Fruit fly (Drosophila melanogaster): ENCODE measurements around the gene CG3078.
A peak's percentile ranks its signal among the peaks of the same experiment; 100 is the strongest.

Gene CG3078

dm6 chrX:2305281-2305680 lies 45.6 kb upstream of the CG3078 start:
- no peak for TF ChIP-seq Ets98B (GFP tag; IDR thresholded peaks at IDR 0.05)
- no peak for TF ChIP-seq CG4496 (GFP tag; IDR thresholded peaks at IDR 0.05)
- no peak for TF ChIP-seq CG17806 (tag; optimal IDR thresholded peaks at IDR 0.05)
- TF ChIP-seq gl (tag; optimal IDR thresholded peaks at IDR 0.05), result no peak
- TF ChIP-seq CG8159 (tag; optimal IDR thresholded peaks at IDR 0.05), result no peak
- TF ChIP-seq CG9948 (tag; optimal IDR thresholded peaks at IDR 0.05), result no peak
- TF ChIP-seq Pif1B (GFP tag; optimal IDR thresholded peaks at IDR 0.05), result no peak
- no peak for TF ChIP-seq Pif1A (GFP tag; optimal IDR thresholded peaks at IDR 0.05)
- TF ChIP-seq Snoo (tag; optimal IDR thresholded peaks at IDR 0.05), result no peak
- TF ChIP-seq D1 (tag; optimal IDR thresholded peaks at IDR 0.05), result no peak
- TF ChIP-seq CG14655 (GFP tag; optimal IDR thresholded peaks at IDR 0.05), result no peak

- TF ChIP-seq Ets98B (GFP tag; IDR thresholded peaks at IDR 0.05), result no peak
- TF ChIP-seq fd96Ca (GFP tag; IDR thresholded peaks at IDR 0.05), result no peak
- TF ChIP-seq CG9948 (tag; optimal IDR thresholded peaks at IDR 0.05), result peak; percentile 0
- no peak for TF ChIP-seq CG12605 (GFP tag; IDR thresholded peaks at IDR 0.05)
- no peak for TF ChIP-seq CG34367 (tag; optimal IDR thresholded peaks at IDR 0.05)
- no peak for TF ChIP-seq Pif1B (GFP tag; optimal IDR thresholded peaks at IDR 0.05)
- TF ChIP-seq CG8301 (tag; optimal IDR thresholded peaks at IDR 0.05), result peak; percentile 41
- no peak for TF ChIP-seq CG15710 (tag; optimal IDR thresholded peaks at IDR 0.05)
- TF ChIP-seq rn (GFP tag; IDR thresholded peaks at IDR 0.05), result no peak
- TF ChIP-seq Pif1A (GFP tag; optimal IDR thresholded peaks at IDR 0.05), result no peak
- TF ChIP-seq CG4496 (GFP tag; IDR thresholded peaks at IDR 0.05), result no peak
- no peak for TF ChIP-seq CG17806 (tag; optimal IDR thresholded peaks at IDR 0.05)
- no peak for TF ChIP-seq EcR (GFP tag; optimal IDR thresholded peaks at IDR 0.05)
- no peak for TF ChIP-seq CG32121 (GFP tag; IDR thresholded peaks at IDR 0.05)
- no peak for TF ChIP-seq D1 (tag; optimal IDR thresholded peaks at IDR 0.05)
- TF ChIP-seq Snoo (tag; optimal IDR thresholded peaks at IDR 0.05), result no peak
- no peak for TF ChIP-seq CG13204 (GFP tag; optimal IDR thresholded peaks at IDR 0.05)
- TF ChIP-seq CG10348 (GFP tag; IDR thresholded peaks at IDR 0.05), result no peak
- TF ChIP-seq CG8159 (tag; optimal IDR thresholded peaks at IDR 0.05), result no peak
- no peak for TF ChIP-seq gl (tag; optimal IDR thresholded peaks at IDR 0.05)
- TF ChIP-seq CG14655 (GFP tag; optimal IDR thresholded peaks at IDR 0.05), result peak; percentile 53
Observed at dm6 chrX:2304514-2305235, 45.0 kb upstream of the CG3078 start.

DNA sequence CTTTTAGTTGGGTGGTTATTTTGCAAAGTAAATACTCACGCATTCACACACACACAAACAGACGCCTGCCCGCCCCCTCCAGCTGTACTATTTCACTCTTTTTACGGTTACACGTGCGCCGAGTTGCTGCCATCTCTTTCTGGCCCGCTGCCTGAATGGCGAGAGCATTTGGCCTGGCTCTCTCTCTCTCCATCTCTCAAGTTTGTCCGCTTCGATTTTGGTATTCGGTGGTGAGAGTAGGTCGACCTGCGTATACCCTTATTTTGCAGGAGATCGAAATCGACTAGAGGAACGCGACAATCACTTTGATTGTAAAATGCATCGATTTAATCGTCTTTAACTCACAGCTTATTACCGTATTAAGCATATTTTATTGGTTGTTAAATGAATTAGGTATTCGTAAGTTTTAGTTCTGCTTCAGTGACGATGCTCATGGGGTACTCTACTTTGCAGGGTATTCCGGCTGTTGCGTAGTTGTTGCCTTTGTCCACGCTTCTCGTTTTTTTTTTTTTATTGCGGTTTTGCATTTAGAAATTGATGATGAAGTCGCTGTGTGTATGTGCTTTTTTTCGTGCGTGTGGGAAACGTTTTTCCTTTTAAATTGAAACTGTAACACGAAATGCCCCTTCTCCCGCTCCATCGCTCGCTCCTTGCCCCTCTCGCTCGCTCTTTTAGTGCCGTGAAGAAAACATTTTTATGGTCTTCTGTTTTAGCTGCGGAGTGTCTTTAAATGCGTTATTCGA lies 44.3 kb upstream of the CG3078 start:
- peak; percentile 75 for TF ChIP-seq Snoo (tag; optimal IDR thresholded peaks at IDR 0.05)
- TF ChIP-seq CG8159 (tag; optimal IDR thresholded peaks at IDR 0.05), result peak; percentile 81
- TF ChIP-seq CG13204 (GFP tag; optimal IDR thresholded peaks at IDR 0.05), result peak; percentile 53
- peak; percentile 87 for TF ChIP-seq Pif1A (GFP tag; optimal IDR thresholded peaks at IDR 0.05)
- peak; percentile 43; the same call in 1 of the 2 replicates for TF ChIP-seq rn (GFP tag; IDR thresholded peaks at IDR 0.05)
- TF ChIP-seq CG14655 (GFP tag; optimal IDR thresholded peaks at IDR 0.05), result peak; percentile 80
- TF ChIP-seq Pif1B (GFP tag; optimal IDR thresholded peaks at IDR 0.05), result peak; percentile 87
- peak; percentile 68 for TF ChIP-seq EcR (GFP tag; optimal IDR thresholded peaks at IDR 0.05)
- no peak; the same call in 1 of the 2 replicates for TF ChIP-seq CG10348 (GFP tag; IDR thresholded peaks at IDR 0.05)
- TF ChIP-seq CG4496 (GFP tag; IDR thresholded peaks at IDR 0.05), result peak; percentile 65; the same call in 1 of the 3 replicates
- TF ChIP-seq CG32121 (GFP tag; IDR thresholded peaks at IDR 0.05), result peak; percentile 56; the same call in 1 of the 2 replicates
- TF ChIP-seq CG9948 (tag; optimal IDR thresholded peaks at IDR 0.05), result peak; percentile 63
- TF ChIP-seq CG8301 (tag; optimal IDR thresholded peaks at IDR 0.05), result peak; percentile 82
- TF ChIP-seq gl (tag; optimal IDR thresholded peaks at IDR 0.05), result peak; percentile 68
- TF ChIP-seq CG12605 (GFP tag; IDR thresholded peaks at IDR 0.05), result peak; percentile 56
- TF ChIP-seq CG15710 (tag; optimal IDR thresholded peaks at IDR 0.05), result peak; percentile 76
- TF ChIP-seq CG17806 (tag; optimal IDR thresholded peaks at IDR 0.05), result peak; percentile 76
- peak; percentile 70 for TF ChIP-seq CG34367 (tag; optimal IDR thresholded peaks at IDR 0.05)
- TF ChIP-seq Ets98B (GFP tag; IDR thresholded peaks at IDR 0.05), result peak; percentile 66
- peak; percentile 35 for TF ChIP-seq D1 (tag; optimal IDR thresholded peaks at IDR 0.05)
- TF ChIP-seq fd96Ca (GFP tag; IDR thresholded peaks at IDR 0.05), result peak; percentile 68; the same call in 2 of the 3 replicates

DNA sequence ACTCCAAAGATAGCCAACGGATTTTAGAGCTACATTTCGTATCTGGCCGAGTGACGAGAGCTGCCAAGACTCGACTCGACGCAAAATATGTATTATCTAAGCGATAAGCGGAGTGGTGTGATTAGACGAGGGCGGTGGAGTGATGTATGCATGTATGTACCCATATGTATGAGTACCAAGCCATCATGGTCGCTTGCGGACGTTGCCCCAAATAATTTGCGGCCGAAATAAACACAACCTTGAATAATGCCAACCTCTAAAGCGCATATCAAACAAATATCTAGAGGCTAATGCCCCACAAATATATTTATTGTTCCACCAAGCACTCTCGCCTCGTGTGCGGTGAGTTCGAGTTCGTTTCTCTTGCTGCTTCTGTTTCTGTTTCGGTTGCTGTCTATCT lies 43.2 kb upstream of the CG3078 start:
- TF ChIP-seq CG4496 (GFP tag; IDR thresholded peaks at IDR 0.05), result no peak
- no peak for TF ChIP-seq CG15710 (tag; optimal IDR thresholded peaks at IDR 0.05)
- no peak for TF ChIP-seq CG10348 (GFP tag; IDR thresholded peaks at IDR 0.05)
- TF ChIP-seq CG8159 (tag; optimal IDR thresholded peaks at IDR 0.05), result no peak
- TF ChIP-seq Snoo (tag; optimal IDR thresholded peaks at IDR 0.05), result no peak
- TF ChIP-seq Pif1B (GFP tag; optimal IDR thresholded peaks at IDR 0.05), result no peak
- TF ChIP-seq CG9948 (tag; optimal IDR thresholded peaks at IDR 0.05), result no peak
- no peak for TF ChIP-seq rn (GFP tag; IDR thresholded peaks at IDR 0.05)
- no peak for TF ChIP-seq CG12605 (GFP tag; IDR thresholded peaks at IDR 0.05)
- no peak for TF ChIP-seq D1 (tag; optimal IDR thresholded peaks at IDR 0.05)
- TF ChIP-seq CG8301 (tag; optimal IDR thresholded peaks at IDR 0.05), result no peak
- TF ChIP-seq CG32121 (GFP tag; IDR thresholded peaks at IDR 0.05), result no peak
- no peak for TF ChIP-seq gl (tag; optimal IDR thresholded peaks at IDR 0.05)
- TF ChIP-seq fd96Ca (GFP tag; IDR thresholded peaks at IDR 0.05), result no peak
- TF ChIP-seq CG17806 (tag; optimal IDR thresholded peaks at IDR 0.05), result no peak
- TF ChIP-seq Pif1A (GFP tag; optimal IDR thresholded peaks at IDR 0.05), result no peak
- TF ChIP-seq CG13204 (GFP tag; optimal IDR thresholded peaks at IDR 0.05), result no peak
- TF ChIP-seq Ets98B (GFP tag; IDR thresholded peaks at IDR 0.05), result no peak
- no peak for TF ChIP-seq CG34367 (tag; optimal IDR thresholded peaks at IDR 0.05)
- no peak for TF ChIP-seq CG14655 (GFP tag; optimal IDR thresholded peaks at IDR 0.05)
